Fruit fly (Drosophila melanogaster) whole organism, embryonic: ENCODE results near the gene ND-SGDH.

Experiments used
- Antp ChIP-seq: fragments of 200-800 bp; sonication (Bioruptor generic); optimal IDR thresholded peaks from 3 replicates; lab custom pipeline; 2016; ENCODE audit warnings: missing biosample characterization, missing genetic modification characterization
- Atf3 ChIP-seq: fragments of 200-800 bp; sonication (Bioruptor generic); optimal IDR thresholded peaks from 3 replicates; lab custom pipeline; 2016; ENCODE audit warnings: missing biosample characterization, missing genetic modification characterization
- Bdp1 ChIP-seq: fragments of 200-800 bp; sonication (Bioruptor generic); optimal IDR thresholded peaks from 3 replicates; lab custom pipeline; 2016; ENCODE audit warnings: missing biosample characterization, missing genetic modification characterization
- C15 ChIP-seq: fragments of 200-800 bp; sonication (Bioruptor generic); IDR thresholded peaks from 3 replicates; pipeline ENCODE4 v1.3.6; 2022; ENCODE audit warnings: missing biosample characterization, missing genetic modification characterization
- CG10431 ChIP-seq: fragments of 200-800 bp; sonication (Bioruptor generic); optimal IDR thresholded peaks from 3 replicates; lab custom pipeline; 2018; ENCODE audit warnings: missing biosample characterization, mild to moderate bottlenecking, missing genetic modification characterization
- CG12155 ChIP-seq: fragments of 200-800 bp; sonication (Bioruptor generic); optimal IDR thresholded peaks from 3 replicates; lab custom pipeline; 2016; ENCODE audit warnings: missing biosample characterization, missing genetic modification characterization
- CG1529 ChIP-seq: fragments of 200-800 bp; sonication (Bioruptor generic); optimal IDR thresholded peaks from 3 replicates; lab custom pipeline; 2018; ENCODE audit warnings: missing biosample characterization, missing genetic modification characterization
- CG1602 ChIP-seq: fragments of 200-800 bp; sonication (Bioruptor generic); optimal IDR thresholded peaks from 3 replicates; lab custom pipeline; 2016; ENCODE audit warnings: missing biosample characterization, missing genetic modification characterization
- CG17802 ChIP-seq: fragments of 200-800 bp; sonication (Bioruptor generic); optimal IDR thresholded peaks from 2 replicates; lab custom pipeline; 2018; ENCODE audit warnings: missing biosample characterization, mild to moderate bottlenecking, missing genetic modification characterization, moderate library complexity
- CG18011 ChIP-seq: fragments of 200-800 bp; sonication (Bioruptor generic); optimal IDR thresholded peaks from 2 replicates; lab custom pipeline; 2017; ENCODE audit warnings: missing biosample characterization, missing genetic modification characterization, mild to moderate bottlenecking, moderate library complexity, missing genotype
- CG18764 ChIP-seq: fragments of 200-800 bp; sonication (Bioruptor generic); optimal IDR thresholded peaks from 3 replicates; lab custom pipeline; 2016; ENCODE audit warnings: missing biosample characterization, missing genetic modification characterization
- CG2120 ChIP-seq: fragments of 200-800 bp; sonication (Bioruptor generic); optimal IDR thresholded peaks from 3 replicates; lab custom pipeline; 2016; ENCODE audit warnings: missing biosample characterization, missing genetic modification characterization
- CG2129 ChIP-seq: fragments of 200-800 bp; sonication (Bioruptor generic); IDR thresholded peaks from 2 replicates; pipeline ENCODE4 v1.3.6; 2022; ENCODE audit warnings: missing biosample characterization, missing genetic modification characterization; ENCODE audit not compliant: partially characterized antibody
- CG3163 ChIP-seq: fragments of 200-800 bp; sonication (Bioruptor generic); optimal IDR thresholded peaks from 3 replicates; lab custom pipeline; 2016; ENCODE audit warnings: missing biosample characterization, missing genetic modification characterization
- CG42726 ChIP-seq: fragments of 200-800 bp; sonication (Bioruptor generic); IDR thresholded peaks from 2 replicates; pipeline ENCODE4 v1.3.6; 2022; ENCODE audit warnings: missing biosample characterization, missing genetic modification characterization; ENCODE audit not compliant: partially characterized antibody
- CG6813 ChIP-seq: fragments of 200-800 bp; sonication (Bioruptor generic); optimal IDR thresholded peaks from 2 replicates; lab custom pipeline; 2017; ENCODE audit warnings: missing biosample characterization, missing genetic modification characterization, mild to moderate bottlenecking, moderate library complexity, missing genetic modification reagents
- CrebB ChIP-seq: fragments of 200-800 bp; sonication (Bioruptor generic); optimal IDR thresholded peaks from 3 replicates; lab custom pipeline; 2018; ENCODE audit warnings: missing biosample characterization, mild to moderate bottlenecking, missing genetic modification characterization
- D19B ChIP-seq: fragments of 200-800 bp; sonication (Bioruptor generic); optimal IDR thresholded peaks from 2 replicates; lab custom pipeline; 2017; ENCODE audit warnings: missing biosample characterization, mild to moderate bottlenecking, missing genetic modification characterization
- Dad ChIP-seq: fragments of 200-800 bp; sonication (Bioruptor generic); optimal IDR thresholded peaks from 3 replicates; lab custom pipeline; 2016; ENCODE audit warnings: missing biosample characterization, missing genetic modification characterization
- Deaf1 ChIP-seq: fragments of 200-800 bp; optimal IDR thresholded peaks from 3 replicates; lab custom pipeline; 2019; ENCODE audit warnings: missing biosample characterization, mild to moderate bottlenecking, missing genetic modification characterization, moderate library complexity
- Gug ChIP-seq: fragments of 200-800 bp; sonication (Bioruptor generic); IDR thresholded peaks from 4 replicates; pipeline ENCODE4 v1.3.6; 2022; ENCODE audit warnings: missing biosample characterization, missing genetic modification characterization
- MESR4 ChIP-seq: fragments of 200-800 bp; sonication (Bioruptor generic); optimal IDR thresholded peaks from 2 replicates; lab custom pipeline; 2018; ENCODE audit warnings: missing biosample characterization, mild to moderate bottlenecking, missing genetic modification characterization, moderate library complexity
- Mad ChIP-seq: fragments of 200-800 bp; sonication (Bioruptor generic); optimal IDR thresholded peaks from 2 replicates; lab custom pipeline; 2016; ENCODE audit warnings: missing biosample characterization, missing genetic modification characterization
- Mrtf ChIP-seq: fragments of 200-800 bp; sonication (Bioruptor generic); IDR thresholded peaks from 3 replicates; pipeline ENCODE4 v1.3.6; 2022; ENCODE audit warnings: missing biosample characterization, missing genetic modification characterization
- Nf-YA ChIP-seq: fragments of 200-800 bp; sonication (Bioruptor generic); IDR thresholded peaks from 2 replicates; pipeline ENCODE4 v1.3.6; 2022; ENCODE audit warnings: missing biosample characterization, missing genetic modification characterization
- Oaz ChIP-seq: fragments of 200-800 bp; sonication (Bioruptor generic); IDR thresholded peaks from 2 replicates; pipeline ENCODE4 v1.3.6; 2022; ENCODE audit warnings: missing biosample characterization, missing genetic modification characterization
- Oli ChIP-seq: fragments of 200-800 bp; sonication (Bioruptor generic); optimal IDR thresholded peaks from 2 replicates; lab custom pipeline; 2018; ENCODE audit warnings: missing biosample characterization, mild to moderate bottlenecking, missing genetic modification characterization, moderate library complexity
- Pdp1 ChIP-seq, 2 experiments: fragments of 200-800 bp; sonication (Bioruptor generic); optimal IDR thresholded peaks; 3 replicates each; lab custom pipeline; 2016; ENCODE audit warnings: missing biosample characterization in 2 of 2, missing genetic modification characterization in 2 of 2, mild to moderate bottlenecking in 1 of 2, moderate library complexity in 1 of 2
- Xrp1 ChIP-seq: fragments of 200-800 bp; sonication (Bioruptor generic); IDR thresholded peaks from 2 replicates; pipeline ENCODE4 v1.3.6; 2022; ENCODE audit warnings: missing biosample characterization, missing genetic modification characterization
- abd-A ChIP-seq: fragments of 200-800 bp; sonication (Bioruptor generic); optimal IDR thresholded peaks from 3 replicates; lab custom pipeline; 2019; ENCODE audit warnings: missing biosample characterization, mild to moderate bottlenecking, missing genetic modification characterization, moderate library complexity
- cas ChIP-seq: fragments of 200-800 bp; sonication (Bioruptor generic); IDR thresholded peaks from 2 replicates; pipeline ENCODE4 v1.3.6; 2022; ENCODE audit warnings: missing biosample characterization, missing genetic modification characterization
- caup ChIP-seq: fragments of 200-800 bp; sonication (Bioruptor generic); optimal IDR thresholded peaks from 3 replicates; lab custom pipeline; 2017; ENCODE audit warnings: missing biosample characterization, mild to moderate bottlenecking, missing genetic modification characterization, moderate library complexity; ENCODE audit not compliant: severe bottlenecking
- chif ChIP-seq, 2 experiments: fragments of 200-800 bp; sonication (Bioruptor generic); optimal IDR thresholded peaks; 3 replicates each; lab custom pipeline; 2016; ENCODE audit warnings: missing biosample characterization in 2 of 2, missing genetic modification characterization in 2 of 2
- chinmo ChIP-seq: fragments of 200-800 bp; sonication (Bioruptor generic); IDR thresholded peaks from 4 replicates; pipeline ENCODE4 v1.3.6; 2022; ENCODE audit warnings: missing biosample characterization, missing genetic modification characterization; ENCODE audit not compliant: partially characterized antibody
- chm ChIP-seq: fragments of 200-800 bp; sonication (Bioruptor generic); IDR thresholded peaks from 2 replicates; pipeline ENCODE4 v1.3.6; 2022; ENCODE audit warnings: missing biosample characterization, missing genetic modification characterization
- ci ChIP-seq: fragments of 200-800 bp; sonication (Bioruptor generic); IDR thresholded peaks from 3 replicates; pipeline ENCODE4 v1.3.6; 2022; ENCODE audit warnings: missing biosample characterization, missing genetic modification characterization
- cwo ChIP-seq: fragments of 200-800 bp; sonication (Bioruptor generic); optimal IDR thresholded peaks from 3 replicates; lab custom pipeline; 2017; ENCODE audit warnings: missing biosample characterization, missing genetic modification characterization, mild to moderate bottlenecking, moderate library complexity, missing genetic modification reagents
- dati ChIP-seq: fragments of 200-800 bp; sonication (Bioruptor generic); IDR thresholded peaks from 2 replicates; pipeline ENCODE4 v1.3.6; 2022; ENCODE audit warnings: missing biosample characterization, missing genetic modification characterization
- dimm ChIP-seq: fragments of 200-800 bp; sonication (Bioruptor generic); IDR thresholded peaks from 2 replicates; pipeline ENCODE4 v1.3.6; 2022; ENCODE audit warnings: missing biosample characterization, missing genetic modification characterization
- fd102C ChIP-seq: fragments of 200-800 bp; sonication (Bioruptor generic); optimal IDR thresholded peaks from 2 replicates; lab custom pipeline; 2018; ENCODE audit warnings: missing biosample characterization, mild to moderate bottlenecking, missing genetic modification characterization, moderate library complexity
- gem ChIP-seq: fragments of 200-800 bp; sonication (Bioruptor generic); optimal IDR thresholded peaks from 2 replicates; lab custom pipeline; 2019; ENCODE audit warnings: missing biosample characterization, mild to moderate bottlenecking, missing genetic modification characterization, moderate library complexity
- hb ChIP-seq: fragments of 200-800 bp; sonication (Bioruptor generic); IDR thresholded peaks from 3 replicates; pipeline ENCODE4 v1.3.6; 2022; ENCODE audit warnings: missing biosample characterization, missing genetic modification characterization; ENCODE audit not compliant: partially characterized antibody
- hbn ChIP-seq: fragments of 200-800 bp; sonication (Bioruptor generic); IDR thresholded peaks from 2 replicates; pipeline ENCODE4 v1.3.6; 2022; ENCODE audit warnings: missing biosample characterization, missing genetic modification characterization; ENCODE audit not compliant: partially characterized antibody
- kay ChIP-seq: fragments of 200-800 bp; sonication (Bioruptor generic); optimal IDR thresholded peaks from 2 replicates; lab custom pipeline; 2016; ENCODE audit warnings: missing biosample characterization, missing genetic modification characterization
- oc ChIP-seq: fragments of 200-800 bp; sonication (Bioruptor generic); optimal IDR thresholded peaks from 2 replicates; lab custom pipeline; 2018; ENCODE audit warnings: missing biosample characterization, mild to moderate bottlenecking, missing genetic modification characterization, moderate library complexity
- ranshi ChIP-seq: fragments of 200-800 bp; sonication (Bioruptor generic); IDR thresholded peaks from 2 replicates; pipeline ENCODE4 v1.3.6; 2022; ENCODE audit warnings: missing biosample characterization, missing genetic modification characterization
- run ChIP-seq: fragments of 200-800 bp; sonication (Bioruptor generic); optimal IDR thresholded peaks from 3 replicates; lab custom pipeline; 2018; ENCODE audit warnings: missing biosample characterization, mild to moderate bottlenecking, missing genetic modification characterization
- sens ChIP-seq: fragments of 200-800 bp; sonication (Bioruptor generic); peaks from one replicate; lab custom pipeline; 2016; ENCODE audit warnings: missing biosample characterization, missing genetic modification characterization
- stwl ChIP-seq: fragments of 200-800 bp; sonication (Bioruptor generic); optimal IDR thresholded peaks from 3 replicates; lab custom pipeline; 2018; ENCODE audit warnings: missing biosample characterization, mild to moderate bottlenecking, missing genetic modification characterization, moderate library complexity
- tx ChIP-seq: fragments of 200-800 bp; sonication (Bioruptor generic); optimal IDR thresholded peaks from 2 replicates; lab custom pipeline; 2016; ENCODE audit warnings: missing biosample characterization, missing genetic modification characterization
- zen ChIP-seq: fragments of 200-800 bp; sonication (Bioruptor generic); optimal IDR thresholded peaks from 3 replicates; lab custom pipeline; 2018; ENCODE audit warnings: missing biosample characterization, mild to moderate bottlenecking, missing genetic modification characterization, moderate library complexity

ND-SGDH gene

DNA sequence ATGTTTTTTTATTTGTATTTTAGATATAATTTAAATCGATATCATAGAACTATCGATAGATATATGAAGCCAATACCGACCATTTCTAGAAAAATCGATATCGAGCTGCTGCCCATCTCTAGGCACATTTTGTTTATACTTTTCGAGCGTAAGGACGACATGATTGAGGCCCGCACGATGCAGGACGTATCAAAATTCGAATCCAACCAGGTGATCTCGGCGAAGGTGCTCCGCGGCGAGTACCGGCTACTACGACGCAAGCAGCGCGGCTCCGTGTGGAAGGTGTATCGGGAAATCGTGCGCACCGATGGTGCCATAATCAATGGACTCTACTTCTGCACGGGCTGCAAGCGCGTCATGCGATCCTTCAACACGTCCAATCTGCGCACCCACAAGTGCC lies 20.2 kb downstream of the ND-SGDH start, which contains the start of gene ssp (continued):
- TF ChIP-seq CG2120 (GFP tag; lab: Kevin White, UChicago) (no peak), oc (tag; lab: Kevin White, UChicago) (no peak), abd-A (tag; lab: Kevin White, UChicago) (no peak), Pdp1 (GFP tag; optimal IDR thresholded peaks at IDR 0.05; lab: Kevin White, UChicago) (peak in 1 of 2 experiments; percentile 47), Oaz (GFP tag; lab: Robert Waterston, UW) (no peak), CG18764 (no peak), chinmo (0 out of 4 replicates have a peak, but pooled peaks have one; percentile 27), CG12155 (no peak), Dad (no peak), sens (GFP tag; lab: Kevin White, UChicago) (peak; percentile 7), Xrp1 (GFP tag; lab: Robert Waterston, UW) (no peak), kay (GFP tag; lab: Kevin White, UChicago) (no peak), Oli (no peak), D19B (GFP tag; lab: Kevin White, UChicago) (no peak), ci (GFP tag; lab: Robert Waterston, UW) (no peak), MESR4 (GFP tag; lab: Kevin White, UChicago) (peak; percentile 82), hb (GFP tag; lab: Robert Waterston, UW) (peak; percentile 60; the same call in 1 of the 3 replicates), zen (tag; lab: Kevin White, UChicago) (no peak), run (tag; lab: Kevin White, UChicago) (no peak), gem (tag; lab: Kevin White, UChicago) (no peak), chm (GFP tag; lab: Robert Waterston, UW) (0 out of 2 replicates have a peak, but pooled peaks have one; percentile 7), stwl (tag; lab: Kevin White, UChicago) (peak; percentile 79), CG18011 (GFP tag; lab: Kevin White, UChicago) (no peak), cas (GFP tag; lab: Robert Waterston, UW) (no peak), fd102C (GFP tag; lab: Kevin White, UChicago) (no peak), CG3163 (no peak), ranshi (no peak), CG1602 (GFP tag; lab: Kevin White, UChicago) (no peak), CG6813 (GFP tag; lab: Kevin White, UChicago) (no peak), Antp (GFP tag; lab: Kevin White, UChicago) (no peak), cwo (no peak), tx (GFP tag; lab: Kevin White, UChicago) (no peak), Bdp1 (no peak), hbn (peak; percentile 82), Atf3 (GFP tag; lab: Kevin White, UChicago) (no peak), chif (GFP tag; optimal IDR thresholded peaks at IDR 0.05; lab: Kevin White, UChicago) (no peak), Nf-YA (GFP tag; lab: Robert Waterston, UW) (no peak), dimm (GFP tag; lab: Robert Waterston, UW) (no peak), Deaf1 (tag; lab: Kevin White, UChicago) (no peak), CG10431 (GFP tag; lab: Kevin White, UChicago) (no peak), C15 (GFP tag; lab: Robert Waterston, UW) (no peak), dati (GFP tag; lab: Robert Waterston, UW) (no peak), CrebB (tag; lab: Kevin White, UChicago) (no peak), CG1529 (GFP tag; lab: Kevin White, UChicago) (no peak), caup (GFP tag; lab: Kevin White, UChicago) (no peak), CG42726 (GFP tag; lab: Robert Waterston, UW) (no peak; the same call in 1 of the 2 replicates), Gug (GFP tag; lab: Robert Waterston, UW) (no peak), CG2129 (peak; percentile 75), Mrtf (GFP tag; lab: Robert Waterston, UW) (no peak), Mad (GFP tag; lab: Kevin White, UChicago) (no peak), CG17802 (no peak)
